Worm (Caenorhabditis elegans): ENCODE results near the gene unc-53.

DNA sequence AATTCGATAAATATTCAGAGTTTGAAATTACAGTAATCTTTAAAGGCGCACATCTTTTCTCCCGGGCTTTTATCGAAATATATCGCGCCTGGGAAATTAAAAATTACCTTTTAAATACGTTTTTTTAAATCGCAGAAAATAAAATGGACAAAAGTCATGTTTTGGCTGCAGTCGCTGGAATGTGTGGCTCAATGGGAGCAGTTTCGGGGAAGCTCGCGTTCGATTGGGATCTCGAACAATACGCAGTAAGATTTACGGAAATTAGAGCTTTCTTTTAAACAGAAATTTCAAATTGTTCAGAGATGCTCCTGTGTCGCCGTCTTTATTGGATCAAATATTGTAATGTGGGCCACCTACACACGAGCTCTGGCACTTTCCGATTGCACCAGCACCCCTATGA is 40.3 kb upstream of the unc-53 start, which contains the start of gene F40F8.12:
- TF ChIP-seq alr-1 (tag; optimal IDR thresholded peaks at IDR 0.05) = no peak
- TF ChIP-seq peb-1 (tag; optimal IDR thresholded peaks at IDR 0.05) = no peak
